Fruit fly (Drosophila melanogaster): ENCODE results near the gene Mst84Dd.

dm6 chr3R:7322549-7322948, 41.0 kb downstream of the Mst84Dd start:
- TF ChIP-seq jim (GFP tag; optimal IDR thresholded peaks at IDR 0.05) = no peak
- TF ChIP-seq usp (GFP tag; optimal IDR thresholded peaks at IDR 0.05) = no peak
- peak; percentile 51 for TF ChIP-seq Rel (GFP tag; optimal IDR thresholded peaks at IDR 0.05)
- TF ChIP-seq Rel (tag; optimal IDR thresholded peaks at IDR 0.05) = no peak
- no peak for TF ChIP-seq Hr78 (GFP tag; optimal IDR thresholded peaks at IDR 0.05)
- TF ChIP-seq Dfd (GFP tag; optimal IDR thresholded peaks at IDR 0.05) = no peak
- no peak for TF ChIP-seq N (GFP tag; optimal IDR thresholded peaks at IDR 0.05)
- TF ChIP-seq rgr (GFP tag; optimal IDR thresholded peaks at IDR 0.05) = no peak
- TF ChIP-seq HLH106 (tag; optimal IDR thresholded peaks at IDR 0.05) = no peak
- TF ChIP-seq pan (optimal IDR thresholded peaks at IDR 0.05) = no peak
- TF ChIP-seq dsf (GFP tag; optimal IDR thresholded peaks at IDR 0.05; ENCODE audit: borderline replicate concordance) = no peak
- no peak for TF ChIP-seq ey (GFP tag; optimal IDR thresholded peaks at IDR 0.05)
- TF ChIP-seq Sp1 (GFP tag; optimal IDR thresholded peaks at IDR 0.05) = peak; percentile 52
- TF ChIP-seq fru (GFP tag; optimal IDR thresholded peaks at IDR 0.05) = no peak

All from whole organism, wandering third instar larva.